Fruit fly (Drosophila melanogaster) S2 (cell line): ENCODE measurements around the gene CG4598.

Source experiments
- CG8478 ChIP-seq: fragments of >200 bp; optimal IDR thresholded peaks from 2 replicates; lab custom pipeline; 2018
- CTCF ChIP-seq, 2 experiments: fragments of >200 bp; optimal IDR thresholded peaks; 2 replicates each; lab custom pipeline; 2018

dm6 chr2L:9960758-9961157 is 42.3 kb downstream of the CG4598 start:
- TF ChIP-seq CTCF (optimal IDR thresholded peaks at IDR 0.05; lab: Kevin White, UChicago) (no peak), CG8478 (lab: Kevin White, UChicago) (no peak)
